Fruit fly (Drosophila melanogaster): ENCODE data around the gene CG15317.
A peak's percentile ranks its signal among the peaks of the same experiment; 100 is the strongest.

The CG15317 gene

DNA sequence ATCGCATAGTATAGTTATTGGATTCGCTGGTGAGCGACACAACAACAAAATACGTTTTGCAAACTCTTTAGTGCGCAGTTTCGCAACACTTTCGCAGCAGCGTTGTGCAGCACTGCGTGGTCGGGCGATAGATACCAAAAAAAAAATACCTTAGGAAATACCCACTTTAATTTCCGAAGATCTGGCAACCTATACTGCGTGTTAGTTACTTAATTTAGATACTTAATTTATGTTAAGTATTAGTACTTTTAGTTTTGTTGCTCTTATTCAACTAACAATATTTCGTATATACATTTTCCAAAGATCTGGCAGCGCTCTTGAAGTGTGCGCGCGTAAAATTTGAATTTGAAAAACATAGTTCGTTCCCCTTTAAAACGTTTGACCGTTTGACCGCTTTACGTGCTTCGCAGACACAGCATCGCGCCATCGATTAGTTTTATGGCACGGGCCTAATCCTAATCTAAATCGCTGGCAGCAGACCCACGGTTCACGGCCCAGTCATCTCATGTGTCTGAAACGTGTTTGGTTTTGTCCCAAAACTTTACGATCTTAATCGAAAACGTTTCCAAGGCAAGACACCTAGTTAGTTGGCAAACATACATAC, 23.7 kb upstream of the CG15317 start, which contains the start of gene LPCAT (continued):
- no peak for TF ChIP-seq bigmax (GFP tag; optimal IDR thresholded peaks at IDR 0.05)
- TF ChIP-seq Oli (tag; optimal IDR thresholded peaks at IDR 0.05): peak; percentile 41
- no peak for TF ChIP-seq pan (optimal IDR thresholded peaks at IDR 0.05)
- TF ChIP-seq pan (GFP tag; optimal IDR thresholded peaks at IDR 0.05 in 1 of 2, IDR thresholded peaks at IDR 0.05 in 1 of 2): peak in 1 of 2 experiments; percentile 69
- peak; percentile 74 for TF ChIP-seq Rx (GFP tag; IDR thresholded peaks at IDR 0.05)
- TF ChIP-seq exex (tag; optimal IDR thresholded peaks at IDR 0.05): peak; percentile 23
- no peak for TF ChIP-seq D (optimal IDR thresholded peaks at IDR 0.05)
- peak; percentile 47 for TF ChIP-seq D (GFP tag; optimal IDR thresholded peaks at IDR 0.05)
- 0 out of 3 replicates have a peak, but pooled peaks have one; percentile 50 for TF ChIP-seq H15 (GFP tag; IDR thresholded peaks at IDR 0.05)
- no peak for TF ChIP-seq Awh (GFP tag; IDR thresholded peaks at IDR 0.05)
- TF ChIP-seq CG17359 (tag; optimal IDR thresholded peaks at IDR 0.05): peak; percentile 77
- no peak for TF ChIP-seq CG12236 (GFP tag; optimal IDR thresholded peaks at IDR 0.05)
- peak; percentile 28 for TF ChIP-seq CG6683 (GFP tag; optimal IDR thresholded peaks at IDR 0.05)
- TF ChIP-seq CG1647 (GFP tag; optimal IDR thresholded peaks at IDR 0.05): peak; percentile 87
- TF ChIP-seq CG4328 (GFP tag; optimal IDR thresholded peaks at IDR 0.05): peak; percentile 31
- TF ChIP-seq CG7963 (GFP tag; IDR thresholded peaks at IDR 0.05; ENCODE audit: partially characterized antibody): no peak
- no peak for TF ChIP-seq Tbp (GFP tag; optimal IDR thresholded peaks at IDR 0.05)
- no peak for TF ChIP-seq ftz-f1 (GFP tag; optimal IDR thresholded peaks at IDR 0.05)
- TF ChIP-seq D19A (tag; optimal IDR thresholded peaks at IDR 0.05): peak; percentile 1
- no peak; the same call in 1 of the 2 replicates for TF ChIP-seq ato (GFP tag; IDR thresholded peaks at IDR 0.05; ENCODE audit: partially characterized antibody)
- TF ChIP-seq sens-2 (GFP tag; IDR thresholded peaks at IDR 0.05): no peak
- TF ChIP-seq Sox102F (GFP tag; optimal IDR thresholded peaks at IDR 0.05): peak; percentile 31
- peak; percentile 61; the same call in 1 of the 2 replicates for TF ChIP-seq Atf6 (GFP tag; IDR thresholded peaks at IDR 0.05)
- no peak for TF ChIP-seq CG12299 (tag; optimal IDR thresholded peaks at IDR 0.05)
- peak; percentile 79 for TF ChIP-seq CG18599 (GFP tag; optimal IDR thresholded peaks at IDR 0.05)
- TF ChIP-seq CG17802 (tag; optimal IDR thresholded peaks at IDR 0.05): peak; percentile 48
- no peak for TF ChIP-seq CG7271 (tag; optimal IDR thresholded peaks at IDR 0.05)
- no peak for TF ChIP-seq Vsx1 (GFP tag; optimal IDR thresholded peaks at IDR 0.05)
- peak; percentile 85 for TF ChIP-seq stwl (tag; optimal IDR thresholded peaks at IDR 0.05)
- TF ChIP-seq ewg (GFP tag; optimal IDR thresholded peaks at IDR 0.05): peak; percentile 2
- TF ChIP-seq CG14860 (GFP tag; IDR thresholded peaks at IDR 0.05; ENCODE audit: partially characterized antibody): peak; percentile 49; the same call in 1 of the 3 replicates
- peak; percentile 63; the same call in 1 of the 2 replicates for TF ChIP-seq HLH3B (GFP tag; IDR thresholded peaks at IDR 0.05)
- TF ChIP-seq CG3847 (GFP tag; IDR thresholded peaks at IDR 0.05): peak; percentile 95
- peak; percentile 95 for TF ChIP-seq hkb (optimal IDR thresholded peaks at IDR 0.05)
- TF ChIP-seq hkb (GFP tag; IDR thresholded peaks at IDR 0.05): peak; percentile 77
- TF ChIP-seq ind (GFP tag; optimal IDR thresholded peaks at IDR 0.05): peak; percentile 85
- TF ChIP-seq CG10147 (GFP tag; optimal IDR thresholded peaks at IDR 0.05): peak; percentile 64
- no peak for TF ChIP-seq NC2α (GFP tag; optimal IDR thresholded peaks at IDR 0.05)
- TF ChIP-seq ssp (GFP tag; IDR thresholded peaks at IDR 0.05): peak; percentile 70
- peak; percentile 54 for TF ChIP-seq gcm2 (GFP tag; optimal IDR thresholded peaks at IDR 0.05)
- peak; percentile 78 for TF ChIP-seq CG34224 (GFP tag; IDR thresholded peaks at IDR 0.05; ENCODE audit: partially characterized antibody)
- peak; percentile 41 for TF ChIP-seq dmrt99B (tag; optimal IDR thresholded peaks at IDR 0.05)
- TF ChIP-seq rib (GFP tag; IDR thresholded peaks at IDR 0.05): peak; percentile 79
- no peak; the same call in 1 of the 2 replicates for TF ChIP-seq wor (GFP tag; IDR thresholded peaks at IDR 0.05)
- peak; percentile 81 for TF ChIP-seq CG14441 (GFP tag; IDR thresholded peaks at IDR 0.05)
- peak; percentile 64; the same call in 2 of the 3 replicates for TF ChIP-seq tgo (GFP tag; IDR thresholded peaks at IDR 0.05)
- TF ChIP-seq CG1832 (GFP tag; optimal IDR thresholded peaks at IDR 0.05): no peak
- peak; percentile 79 for TF ChIP-seq lmd (GFP tag; IDR thresholded peaks at IDR 0.05)
- TF ChIP-seq Meics (GFP tag; optimal IDR thresholded peaks at IDR 0.05): peak; percentile 77
- TF ChIP-seq CG17385 (GFP tag; optimal IDR thresholded peaks at IDR 0.05): peak; percentile 48

Measured in whole organism, embryonic.